Worm (Caenorhabditis elegans): Measurements from ENCODE around the gene nas-38.

nas-38 gene

ce11 chrX:609553-609952, 51.6 kb downstream of the nas-38 start:
- TF ChIP-seq ets-4 (tag; optimal IDR thresholded peaks at IDR 0.05) (no peak), nhr-11 (tag; optimal IDR thresholded peaks at IDR 0.05) (no peak), ceh-22 (tag; optimal IDR thresholded peaks at IDR 0.05) (no peak), fax-1 (tag; optimal IDR thresholded peaks at IDR 0.05) (no peak), pha-2 (tag; optimal IDR thresholded peaks at IDR 0.05) (no peak), tbx-7 (tag; optimal IDR thresholded peaks at IDR 0.05) (no peak), mec-3 (tag; optimal IDR thresholded peaks at IDR 0.05; ENCODE audit: borderline replicate concordance) (no peak), hlh-8 (tag; optimal IDR thresholded peaks at IDR 0.05) (no peak), ceh-34 (tag; optimal IDR thresholded peaks at IDR 0.05) (no peak), pha-4 (tag; optimal IDR thresholded peaks at IDR 0.05) (no peak), syd-9 (tag; optimal IDR thresholded peaks at IDR 0.05) (no peak)

ce11 chrX:612783-613182, 54.8 kb downstream of the nas-38 start:
- TF ChIP-seq ets-4 (tag; optimal IDR thresholded peaks at IDR 0.05) (no peak), fax-1 (tag; optimal IDR thresholded peaks at IDR 0.05) (no peak), hlh-6 (tag; optimal IDR thresholded peaks at IDR 0.05) (no peak), ref-2 (tag; optimal IDR thresholded peaks at IDR 0.05) (no peak), sox-4 (tag; optimal IDR thresholded peaks at IDR 0.05) (no peak)
